Worm (Caenorhabditis elegans) whole organism, young adult: ENCODE results near the gene B0302.4.

Experiments
- B0035.1 ChIP-seq: sonication (generic microtip); optimal IDR thresholded peaks from 2 replicates; lab custom pipeline; 2016; ENCODE audit warnings: missing genetic modification characterization, mild to moderate bottlenecking, missing compliant biosample characterization, missing genotype, missing genetic modification reagents
- F10E7.11 ChIP-seq: sonication (generic microtip); optimal IDR thresholded peaks from 2 replicates; lab custom pipeline; 2017; ENCODE audit warnings: mild to moderate bottlenecking, missing genetic modification characterization, moderate library complexity, missing compliant biosample characterization
- F55B11.4 ChIP-seq: sonication (generic microtip); optimal IDR thresholded peaks from 2 replicates; lab custom pipeline; 2016; ENCODE audit warnings: missing compliant biosample characterization, missing genetic modification characterization, borderline replicate concordance; ENCODE audit not compliant: insufficient read depth
- T07F8.4 ChIP-seq: sonication (generic microtip); optimal IDR thresholded peaks from 2 replicates; lab custom pipeline; 2016; ENCODE audit warnings: mild to moderate bottlenecking, missing genetic modification characterization, moderate library complexity, missing compliant biosample characterization
- T26A5.8 ChIP-seq: sonication (generic microtip); optimal IDR thresholded peaks from 2 replicates; lab custom pipeline; 2016; ENCODE audit warnings: missing genetic modification characterization, missing compliant biosample characterization
- Y53G8AR.9 ChIP-seq: fragments of 200-800 bp; sonication (Bioruptor generic); conservative IDR thresholded peaks from 2 replicates; pipeline ENCODE4 v1.3.6; 2022; ENCODE audit warnings: missing genetic modification reagents, missing genetic modification characterization, missing compliant biosample characterization
- Y56A3A.18 ChIP-seq: fragments of 200-800 bp; sonication (Bioruptor generic); IDR thresholded peaks from 2 replicates; pipeline ENCODE4 v1.3.6; 2022; ENCODE audit warnings: missing genetic modification reagents, missing genetic modification characterization, missing compliant biosample characterization
- ZK185.1 ChIP-seq: sonication (generic microtip); optimal IDR thresholded peaks from 2 replicates; lab custom pipeline; 2016; ENCODE audit warnings: mild to moderate bottlenecking, missing genetic modification characterization, missing compliant biosample characterization; ENCODE audit not compliant: poor library complexity, severe bottlenecking
- aptf-2 ChIP-seq: fragments of 200-800 bp; sonication (Bioruptor generic); conservative IDR thresholded peaks from 2 replicates; pipeline ENCODE4 v1.3.6; 2022; ENCODE audit warnings: missing genetic modification reagents, missing genetic modification characterization, missing compliant biosample characterization
- attf-6 ChIP-seq: fragments of 200-800 bp; sonication (Bioruptor generic); IDR thresholded peaks from 2 replicates; pipeline ENCODE4 v1.3.6; 2022; ENCODE audit warnings: missing genetic modification reagents, missing genetic modification characterization, missing compliant biosample characterization
- bed-1 ChIP-seq: fragments of 200-800 bp; sonication (Bioruptor generic); IDR thresholded peaks from 2 replicates; pipeline ENCODE4 v1.3.6; 2022; ENCODE audit warnings: missing genetic modification reagents, missing genetic modification characterization, missing compliant biosample characterization
- bed-2 ChIP-seq: fragments of 200-800 bp; sonication (Bioruptor generic); IDR thresholded peaks from 2 replicates; pipeline ENCODE4 v1.3.6; 2022; ENCODE audit warnings: missing genetic modification reagents, missing genetic modification characterization, missing compliant biosample characterization
- cebp-1 ChIP-seq, 2 experiments: fragments of 200-800 bp in 1 of 2; sonication (Bioruptor generic) in 1 of 2; sonication (generic microtip) in 1 of 2; IDR thresholded peaks in 1 of 2; optimal IDR thresholded peaks in 1 of 2; 2 replicates each; pipeline versions ENCODE4 v1.3.6 to Lab custom; 2017 to 2022; ENCODE audit warnings: missing compliant biosample characterization in 2 of 2, missing genetic modification characterization in 2 of 2, mild to moderate bottlenecking in 1 of 2, missing genetic modification reagents in 1 of 2, moderate library complexity in 1 of 2
- ceh-91 ChIP-seq: fragments of 200-800 bp; sonication (Bioruptor generic); IDR thresholded peaks from 2 replicates; pipeline ENCODE4 v1.3.6; 2022; ENCODE audit warnings: missing genetic modification reagents, missing genetic modification characterization, missing compliant biosample characterization
- dpl-1 ChIP-seq: fragments of 150-350 bp; optimal IDR thresholded peaks from 2 replicates; lab custom pipeline; 2014; ENCODE audit warnings: missing biosample characterization, missing genetic modification reagents, missing genetic modification characterization
- efl-1 ChIP-seq: fragments of 150-350 bp; optimal IDR thresholded peaks from 2 replicates; lab custom pipeline; 2014; ENCODE audit warnings: missing biosample characterization, missing genetic modification reagents, missing genetic modification characterization
- egl-18 ChIP-seq: fragments of 200-800 bp; sonication (Bioruptor generic); IDR thresholded peaks from 2 replicates; pipeline ENCODE4 v1.3.6; 2022; ENCODE audit warnings: missing genetic modification reagents, missing genetic modification characterization, missing compliant biosample characterization
- fkh-3 ChIP-seq: sonication (generic microtip); optimal IDR thresholded peaks from 2 replicates; lab custom pipeline; 2016; ENCODE audit warnings: mild to moderate bottlenecking, missing genetic modification characterization, missing compliant biosample characterization
- hlh-12 ChIP-seq: sonication (generic microtip); optimal IDR thresholded peaks from 2 replicates; lab custom pipeline; 2016; ENCODE audit warnings: missing genetic modification characterization, missing compliant biosample characterization
- hmg-1.2 ChIP-seq: fragments of 200-800 bp; sonication (Bioruptor generic); IDR thresholded peaks from 2 replicates; pipeline ENCODE4 v1.3.6; 2022; ENCODE audit warnings: missing genetic modification reagents, missing genetic modification characterization, missing compliant biosample characterization
- hmg-20 ChIP-seq: fragments of 200-800 bp; sonication (Bioruptor generic); IDR thresholded peaks from 2 replicates; pipeline ENCODE4 v1.3.6; 2022; ENCODE audit warnings: missing genetic modification reagents, missing genetic modification characterization, missing compliant biosample characterization
- hsf-1 ChIP-seq: fragments of 200-800 bp; sonication (Bioruptor generic); IDR thresholded peaks from 2 replicates; pipeline ENCODE4 v1.3.6; 2022; ENCODE audit warnings: missing genetic modification reagents, missing genetic modification characterization, missing compliant biosample characterization
- let-607 ChIP-seq, 2 experiments: fragments of 200-800 bp in 1 of 2; sonication (Bioruptor generic) in 1 of 2; sonication (generic microtip) in 1 of 2; optimal IDR thresholded peaks; 2 replicates each; lab custom pipeline; 2016 to 2018; ENCODE audit warnings: mild to moderate bottlenecking in 2 of 2, missing compliant biosample characterization in 2 of 2, missing genetic modification characterization in 2 of 2, moderate library complexity in 2 of 2, missing genotype in 1 of 2
- lin-26 ChIP-seq: fragments of 200-800 bp; sonication (Bioruptor generic); IDR thresholded peaks from 2 replicates; pipeline ENCODE4 v1.3.6; 2022; ENCODE audit warnings: missing genetic modification reagents, missing genetic modification characterization, missing compliant biosample characterization
- lir-1 ChIP-seq: fragments of 200-800 bp; sonication (Bioruptor generic); conservative IDR thresholded peaks from 2 replicates; pipeline ENCODE4 v1.3.6; 2022; ENCODE audit warnings: missing genetic modification reagents, missing genetic modification characterization, missing compliant biosample characterization
- lsy-27 ChIP-seq: sonication (generic microtip); optimal IDR thresholded peaks from 2 replicates; lab custom pipeline; 2017; ENCODE audit warnings: missing genetic modification characterization, mild to moderate bottlenecking, missing compliant biosample characterization, antibody characterized with exemption, missing genotype, borderline replicate concordance; ENCODE audit not compliant: insufficient read depth
- madf-3 ChIP-seq: fragments of 200-800 bp; sonication (Bioruptor generic); IDR thresholded peaks from 2 replicates; pipeline ENCODE4 v1.3.6; 2022; ENCODE audit warnings: missing genetic modification reagents, missing genetic modification characterization, missing compliant biosample characterization
- mcd-1 ChIP-seq: fragments of 200-800 bp; sonication (Bioruptor generic); IDR thresholded peaks from 2 replicates; pipeline ENCODE4 v1.3.6; 2022; ENCODE audit warnings: missing genetic modification reagents, missing genetic modification characterization, missing compliant biosample characterization
- mel-28 ChIP-seq: sonication (generic microtip); optimal IDR thresholded peaks from 2 replicates; lab custom pipeline; 2016; ENCODE audit warnings: borderline replicate concordance, mild to moderate bottlenecking, missing genetic modification characterization, missing compliant biosample characterization
- nhr-120 ChIP-seq: fragments of 200-800 bp; sonication (Bioruptor generic); IDR thresholded peaks from 2 replicates; pipeline ENCODE4 v1.3.6; 2022; ENCODE audit warnings: missing genetic modification characterization, missing compliant biosample characterization
- nhr-80 ChIP-seq: sonication (generic microtip); optimal IDR thresholded peaks from 2 replicates; lab custom pipeline; 2016; ENCODE audit warnings: missing genetic modification characterization, missing compliant biosample characterization
- pha-4 ChIP-seq: fragments of 150-350 bp; sonication (generic microtip); optimal IDR thresholded peaks from 2 replicates; lab custom pipeline; 2014; ENCODE audit warnings: missing biosample characterization, missing genetic modification reagents, missing genetic modification characterization
- rpc-1 ChIP-seq, 2 experiments: fragments of 150-350 bp in 1 of 2; sonication (generic microtip) in 1 of 2; optimal IDR thresholded peaks; 2 replicates each; lab custom pipeline; 2014 to 2018; ENCODE audit warnings: missing biosample characterization in 1 of 2, missing genetic modification characterization in 1 of 2, missing genetic modification reagents in 1 of 2, missing genotype in 1 of 2
- snpc-4 ChIP-seq, 5 experiments: fragments of 150-350 bp in 1 of 5; sonication (generic microtip) in 4 of 5; optimal IDR thresholded peaks; 2 replicates each; lab custom pipeline; 2014 to 2018; ENCODE audit warnings: missing genetic modification characterization in 5 of 5, missing biosample characterization in 3 of 5, antibody characterized with exemption in 2 of 5, mild to moderate bottlenecking in 2 of 5, missing compliant biosample characterization in 2 of 5, missing genotype in 2 of 5, moderate library complexity in 2 of 5, missing genetic modification reagents in 1 of 5
- somi-1 ChIP-seq: fragments of 200-800 bp; sonication (Bioruptor generic); optimal IDR thresholded peaks from 2 replicates; lab custom pipeline; 2018; ENCODE audit warnings: mild to moderate bottlenecking, missing genetic modification characterization, missing compliant biosample characterization
- tbp1 ChIP-seq: fragments of 200-800 bp; sonication (Bioruptor generic); optimal IDR thresholded peaks from 2 replicates; lab custom pipeline; 2018; ENCODE audit warnings: mild to moderate bottlenecking, missing genetic modification characterization, missing compliant biosample characterization
- tbx-9 ChIP-seq: sonication (generic microtip); optimal IDR thresholded peaks from 2 replicates; lab custom pipeline; 2016; ENCODE audit warnings: borderline replicate concordance, missing genetic modification characterization, inconsistent platforms, missing compliant biosample characterization
- unc-130 ChIP-seq: sonication (generic microtip); optimal IDR thresholded peaks from 2 replicates; lab custom pipeline; 2016; ENCODE audit warnings: missing genetic modification reagents, missing genetic modification characterization, missing compliant biosample characterization
- ztf-22 ChIP-seq: fragments of 200-800 bp; sonication (Bioruptor generic); optimal IDR thresholded peaks from 2 replicates; lab custom pipeline; 2018; ENCODE audit warnings: mild to moderate bottlenecking, missing genetic modification characterization, moderate library complexity, missing compliant biosample characterization
- ztf-28 ChIP-seq: fragments of 200-800 bp; sonication (Bioruptor generic); IDR thresholded peaks from 2 replicates; pipeline ENCODE4 v1.3.6; 2022; ENCODE audit warnings: missing genetic modification reagents, missing genetic modification characterization, missing compliant biosample characterization

Gene B0302.4

DNA sequence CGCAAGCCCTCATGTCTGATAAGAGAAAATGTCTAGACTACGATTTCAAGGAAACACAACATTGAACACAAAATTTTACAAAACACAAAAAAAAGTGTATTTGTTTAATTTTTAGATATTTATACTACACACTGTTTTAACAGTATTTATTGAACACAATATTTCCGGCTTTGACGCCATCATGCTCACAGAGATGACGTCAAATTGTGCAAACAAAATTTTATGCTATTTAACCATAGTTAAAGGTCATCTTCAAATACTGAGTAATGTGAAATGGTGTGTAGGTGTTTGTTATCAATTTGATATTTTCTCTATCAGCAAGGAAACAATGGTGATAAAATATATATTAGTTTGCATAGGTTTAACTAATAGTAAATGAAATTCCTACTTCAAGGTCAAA lies 30.0 kb downstream of the B0302.4 start:
- no peak for TF ChIP-seq efl-1 (GFP tag; lab: Kevin White, UChicago)
- TF ChIP-seq nhr-80 (tag; lab: Kevin White, UChicago) = peak; percentile 50
- no peak for TF ChIP-seq unc-130 (GFP tag; lab: Kevin White, UChicago)
- TF ChIP-seq lir-1 = no peak
- no peak for TF ChIP-seq cebp-1 (GFP tag; IDR thresholded peaks at IDR 0.05; lab: Robert Waterston, UW)
- peak; percentile 44 for TF ChIP-seq cebp-1 (tag; optimal IDR thresholded peaks at IDR 0.05; lab: Kevin White, UChicago)
- TF ChIP-seq hlh-12 (tag; lab: Kevin White, UChicago) = no peak
- TF ChIP-seq dpl-1 (GFP tag; lab: Kevin White, UChicago) = no peak
- no peak for TF ChIP-seq hmg-20 (GFP tag; lab: Robert Waterston, UW)
- no peak for TF ChIP-seq mel-28 (tag; lab: Kevin White, UChicago)
- TF ChIP-seq T07F8.4 (tag; lab: Kevin White, UChicago) = no peak
- TF ChIP-seq hmg-1.2 (GFP tag; lab: Robert Waterston, UW) = no peak
- TF ChIP-seq aptf-2 (GFP tag; lab: Robert Waterston, UW) = no peak
- no peak for TF ChIP-seq F10E7.11 (tag; lab: Kevin White, UChicago)

DNA sequence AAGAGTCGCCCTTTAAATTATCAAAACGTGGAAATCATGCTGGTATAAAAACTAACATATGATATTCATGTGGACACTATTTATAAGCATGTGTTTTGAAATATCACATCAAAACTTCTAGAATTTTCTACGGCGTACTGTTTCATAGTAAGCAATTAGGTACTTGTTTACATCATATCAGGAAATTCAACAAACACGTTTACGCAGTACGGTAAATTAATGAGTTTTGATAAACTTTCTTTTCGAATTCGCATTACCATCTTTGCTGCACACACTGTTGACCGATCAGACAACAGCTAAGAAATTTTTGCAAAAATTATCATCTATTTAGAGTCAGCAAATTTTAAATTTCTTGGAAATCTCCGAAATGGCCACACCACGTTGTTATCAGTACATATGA lies 36.1 kb downstream of the B0302.4 start:
- TF ChIP-seq nhr-80 (tag; lab: Kevin White, UChicago) (peak; percentile 16), madf-3 (GFP tag; lab: Robert Waterston, UW) (no peak), B0035.1 (no peak)

DNA sequence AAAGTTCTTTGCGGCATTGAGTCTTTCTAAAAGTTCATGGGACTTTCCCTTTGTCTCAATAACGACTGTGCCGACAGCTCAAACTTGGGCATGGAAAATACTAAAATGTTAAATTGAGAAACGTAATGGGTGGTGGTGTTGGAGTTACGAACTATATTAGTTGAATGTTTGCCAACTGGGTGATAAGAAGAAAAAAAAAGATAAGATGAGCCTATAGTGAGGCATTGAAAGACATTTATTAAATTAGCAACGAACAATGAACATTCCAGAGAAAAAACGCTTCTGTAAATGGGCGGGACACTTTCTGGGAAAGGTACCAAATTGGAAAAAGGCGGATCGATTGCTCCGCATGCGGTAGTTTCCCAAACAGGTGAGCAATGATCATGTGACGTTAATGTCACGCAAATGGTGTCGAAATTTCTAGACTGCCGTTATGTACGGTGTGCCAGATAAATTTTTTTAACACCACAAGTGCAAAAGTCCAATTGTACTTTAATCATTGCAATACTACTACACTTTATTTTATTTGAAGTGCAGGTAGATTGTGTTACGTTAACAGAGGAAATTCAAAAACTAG lies 37.3 kb downstream of the B0302.4 start:
- TF ChIP-seq hsf-1 (GFP tag; lab: Robert Waterston, UW) = peak; percentile 72; the same call in 1 of the 2 replicates
- TF ChIP-seq nhr-80 (tag; lab: Kevin White, UChicago) = peak; percentile 42
- no peak for TF ChIP-seq nhr-120
- TF ChIP-seq let-607 (tag; optimal IDR thresholded peaks at IDR 0.05; lab: Kevin White, UChicago) = peak in 1 of 2 experiments; percentile 40
- no peak; the same call in 1 of the 2 replicates for TF ChIP-seq cebp-1 (GFP tag; IDR thresholded peaks at IDR 0.05; lab: Robert Waterston, UW)
- TF ChIP-seq cebp-1 (tag; optimal IDR thresholded peaks at IDR 0.05; lab: Kevin White, UChicago) = peak; percentile 70

DNA sequence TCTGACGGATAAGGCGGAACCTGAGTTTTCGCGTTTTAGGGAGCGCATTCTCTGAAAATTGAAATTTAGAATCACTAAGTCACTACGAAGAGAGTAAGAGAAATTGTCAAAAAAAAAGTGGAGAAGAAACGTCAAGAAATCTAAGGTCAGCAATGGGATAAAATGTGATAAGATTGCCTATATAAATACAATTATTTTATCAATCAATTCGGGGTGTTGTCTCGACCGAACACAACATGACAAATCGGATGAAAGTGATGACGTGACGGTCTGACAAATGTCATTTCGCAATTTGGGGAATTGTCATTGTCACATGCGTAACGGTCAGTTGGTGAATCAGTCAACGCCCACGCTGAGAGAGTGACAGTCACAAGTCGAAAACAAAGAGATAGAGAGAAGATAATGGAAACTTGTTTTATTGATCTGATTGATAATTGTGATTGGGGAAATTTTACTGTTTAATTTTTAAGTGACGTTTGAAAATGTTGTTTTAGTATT lies 38.5 kb downstream of the B0302.4 start, which contains the start of gene cnp-3:
TSS of gene cnp-3 (minus strand) at position 51 of the 498 bp plus-strand sequence.
- no peak for TF ChIP-seq somi-1 (GFP tag; lab: Kevin White, UChicago)
- no peak for TF ChIP-seq ztf-22 (GFP tag; lab: Kevin White, UChicago)
- no peak for TF ChIP-seq mcd-1 (GFP tag; lab: Robert Waterston, UW)
- TF ChIP-seq Y53G8AR.9 = no peak
- no peak for TF ChIP-seq Y56A3A.18 (GFP tag; lab: Robert Waterston, UW)
- TF ChIP-seq ceh-91 (GFP tag; lab: Robert Waterston, UW) = no peak
- no peak for TF ChIP-seq tbx-9
- TF ChIP-seq fkh-3 (tag; lab: Kevin White, UChicago) = no peak
- TF ChIP-seq ZK185.1 (tag; lab: Kevin White, UChicago) = no peak
- TF ChIP-seq ztf-28 = no peak
- TF ChIP-seq attf-6 (GFP tag; lab: Robert Waterston, UW) = no peak
- TF ChIP-seq tbp1 = no peak
- no peak for TF ChIP-seq egl-18 (GFP tag; lab: Robert Waterston, UW)
- no peak for TF ChIP-seq T26A5.8 (tag; lab: Kevin White, UChicago)
- TF ChIP-seq efl-1 (GFP tag; lab: Kevin White, UChicago) = no peak
- no peak for TF ChIP-seq bed-1 (GFP tag; lab: Robert Waterston, UW)
- no peak for TF ChIP-seq rpc-1 (optimal IDR thresholded peaks at IDR 0.05; lab: Kevin White, UChicago)
- TF ChIP-seq rpc-1 (tag; optimal IDR thresholded peaks at IDR 0.05; lab: Kevin White, UChicago) = no peak
- TF ChIP-seq pha-4 (tag; lab: Kevin White, UChicago) = no peak
- TF ChIP-seq bed-2 = no peak
- TF ChIP-seq snpc-4 (GFP tag; optimal IDR thresholded peaks at IDR 0.05; lab: Kevin White, UChicago) = no peak
- TF ChIP-seq snpc-4 (tag; optimal IDR thresholded peaks at IDR 0.05; lab: Kevin White, UChicago) = no peak
- TF ChIP-seq lin-26 (GFP tag; lab: Robert Waterston, UW) = 0 out of 2 replicates have a peak, but pooled peaks have one; percentile 39
- TF ChIP-seq F55B11.4 (tag; lab: Kevin White, UChicago) = no peak
- TF ChIP-seq lsy-27 (tag; lab: Kevin White, UChicago) = no peak
